Fruit fly (Drosophila melanogaster): ENCODE results near the gene mRpS31.

The mRpS31 gene

DNA sequence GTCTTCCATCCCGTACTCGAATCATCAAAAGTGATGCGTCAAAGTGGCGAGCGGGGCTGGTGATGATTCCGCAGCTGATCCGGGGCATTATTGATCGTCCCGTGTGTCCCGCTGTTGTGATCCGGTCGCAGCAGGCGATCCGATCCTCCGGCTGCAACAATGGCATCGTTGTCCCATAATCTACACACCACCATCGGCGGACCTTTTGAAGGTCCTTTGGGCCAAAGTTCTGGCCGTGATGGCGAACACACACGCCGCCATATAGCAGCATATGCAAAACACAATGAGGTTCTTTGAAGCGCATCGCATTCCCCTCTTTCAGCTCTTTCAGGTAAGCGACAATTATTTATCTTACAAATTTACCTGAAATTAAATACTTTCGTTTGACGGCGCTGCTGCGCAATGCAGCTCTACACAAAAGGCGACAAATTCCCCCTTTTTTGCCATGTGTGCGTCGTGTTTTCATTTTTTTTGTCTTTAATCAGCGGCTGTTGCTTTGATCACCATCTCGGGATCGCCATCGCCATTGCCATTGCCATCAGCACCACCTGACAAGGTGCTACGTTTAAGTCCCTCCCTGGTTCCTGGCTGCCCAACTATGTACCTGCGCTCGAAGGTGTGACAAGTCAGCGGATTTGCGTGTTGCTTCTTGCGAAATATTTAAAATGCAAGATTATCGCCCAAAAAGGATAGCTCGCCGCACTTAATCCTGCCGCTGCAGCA, 12.7 kb downstream of the mRpS31 start:
- TF ChIP-seq Clk (GFP tag; optimal IDR thresholded peaks at IDR 0.05), result no peak

DNA sequence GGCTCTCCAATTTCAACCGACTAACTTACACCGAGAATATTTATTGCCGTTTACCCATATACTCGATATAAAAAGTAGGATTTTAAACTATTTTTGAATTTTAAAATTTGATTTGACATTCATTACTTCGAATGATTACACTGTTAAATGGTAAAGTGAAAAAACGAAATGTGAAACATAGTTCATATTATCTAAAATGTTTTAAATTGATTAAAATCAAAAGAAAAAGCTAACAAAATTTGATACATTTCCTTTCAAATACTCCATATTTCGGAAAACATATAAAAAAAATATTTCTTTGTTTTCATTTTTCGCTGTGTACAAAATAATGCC, 13.2 kb downstream of the mRpS31 start:
- TF ChIP-seq Mnt (GFP tag; optimal IDR thresholded peaks at IDR 0.05) (no peak), bab1 (GFP tag; optimal IDR thresholded peaks at IDR 0.05) (no peak), kay (GFP tag; ENCODE audit: borderline replicate concordance) (no peak), CG5204 (GFP tag; optimal IDR thresholded peaks at IDR 0.05) (no peak), Crg-1 (GFP tag; optimal IDR thresholded peaks at IDR 0.05) (no peak), Clk (GFP tag; optimal IDR thresholded peaks at IDR 0.05) (no peak), tj (GFP tag; optimal IDR thresholded peaks at IDR 0.05) (no peak), CG12768 (GFP tag; optimal IDR thresholded peaks at IDR 0.05) (no peak), CG7045 (GFP tag; optimal IDR thresholded peaks at IDR 0.05) (no peak)

- TF ChIP-seq toe (GFP tag; optimal IDR thresholded peaks at IDR 0.05), result no peak
- TF ChIP-seq CG7045 (GFP tag; optimal IDR thresholded peaks at IDR 0.05), result no peak
- no peak for TF ChIP-seq pad (GFP tag; optimal IDR thresholded peaks at IDR 0.05)
- TF ChIP-seq cic (GFP tag; optimal IDR thresholded peaks at IDR 0.05), result no peak
- no peak for TF ChIP-seq tj (GFP tag; optimal IDR thresholded peaks at IDR 0.05)
- no peak for TF ChIP-seq Clk (GFP tag; optimal IDR thresholded peaks at IDR 0.05)
- no peak for TF ChIP-seq Crg-1 (GFP tag; optimal IDR thresholded peaks at IDR 0.05)
- TF ChIP-seq CG33017 (tag; optimal IDR thresholded peaks at IDR 0.05), result no peak
- no peak for TF ChIP-seq cnc (optimal IDR thresholded peaks at IDR 0.05)
- TF ChIP-seq kay (GFP tag; ENCODE audit: borderline replicate concordance), result no peak
- no peak for TF ChIP-seq CG14711 (tag; optimal IDR thresholded peaks at IDR 0.05)
These were observed 13.7 kb downstream of the mRpS31 start for dm6 chr3L:16018721-16019120.

dm6 chr3L:16019144-16020006, 14.4 kb downstream of the mRpS31 start:
- TF ChIP-seq CG5204 (GFP tag; optimal IDR thresholded peaks at IDR 0.05) (no peak), bab1 (GFP tag; optimal IDR thresholded peaks at IDR 0.05) (no peak), CG7101 (tag; optimal IDR thresholded peaks at IDR 0.05) (no peak), CG11617 (GFP tag; optimal IDR thresholded peaks at IDR 0.05) (no peak)

dm6 chr3L:16021064-16021683, 16.2 kb downstream of the mRpS31 start:
- TF ChIP-seq CG1620 (GFP tag; optimal IDR thresholded peaks at IDR 0.05), result no peak
- no peak for TF ChIP-seq CG14711 (tag; optimal IDR thresholded peaks at IDR 0.05)
- TF ChIP-seq toe (GFP tag; optimal IDR thresholded peaks at IDR 0.05), result no peak
- TF ChIP-seq CG12768 (GFP tag; optimal IDR thresholded peaks at IDR 0.05), result no peak
- TF ChIP-seq kay (GFP tag; ENCODE audit: borderline replicate concordance), result no peak
- no peak for TF ChIP-seq CG11617 (GFP tag; optimal IDR thresholded peaks at IDR 0.05)
- no peak for TF ChIP-seq tj (GFP tag; optimal IDR thresholded peaks at IDR 0.05)
- no peak for TF ChIP-seq Crg-1 (GFP tag; optimal IDR thresholded peaks at IDR 0.05)
- TF ChIP-seq Mnt (GFP tag; optimal IDR thresholded peaks at IDR 0.05), result no peak
- TF ChIP-seq Hr96 (GFP tag; optimal IDR thresholded peaks at IDR 0.05), result no peak

DNA sequence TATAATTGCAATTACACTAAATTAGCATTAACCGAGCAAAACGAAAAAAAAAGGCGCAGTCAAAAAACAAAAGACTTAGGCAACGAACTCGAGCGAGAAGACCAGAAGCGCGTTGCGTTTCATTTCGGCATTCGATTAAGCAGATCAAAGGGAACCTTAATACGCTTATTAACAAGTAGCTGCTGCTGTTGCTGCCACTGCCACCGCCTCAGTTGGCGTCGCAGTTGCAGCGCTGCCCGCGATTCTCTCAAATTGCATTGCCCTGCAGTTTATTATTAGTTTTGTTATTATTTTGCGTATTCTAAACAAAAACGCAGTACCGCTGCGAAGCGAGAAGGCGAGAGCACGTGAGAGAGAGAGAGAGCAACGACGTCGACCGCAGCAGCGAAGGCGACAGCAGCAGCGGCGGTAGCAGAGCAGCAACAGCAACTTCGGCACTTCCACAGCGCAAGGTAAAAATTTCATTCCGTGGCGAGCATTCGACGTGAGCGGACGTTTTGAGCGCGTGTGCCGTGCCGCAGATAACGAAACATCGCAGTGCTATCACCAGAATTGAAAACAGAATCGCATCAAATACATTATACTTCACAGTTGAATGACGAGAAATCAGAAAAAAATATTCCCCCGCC, 18.1 kb downstream of the mRpS31 start, which contains the start of gene Notum:
Gene Notum, plus strand, starts transcription at position 461 of the 629 bp plus-strand sequence.
- no peak for TF ChIP-seq Hr96 (GFP tag; optimal IDR thresholded peaks at IDR 0.05)
- TF ChIP-seq CG1620 (GFP tag; optimal IDR thresholded peaks at IDR 0.05), result no peak
- TF ChIP-seq CG11617 (GFP tag; optimal IDR thresholded peaks at IDR 0.05), result no peak
- TF ChIP-seq pad (GFP tag; optimal IDR thresholded peaks at IDR 0.05), result no peak
- no peak for TF ChIP-seq CG7045 (GFP tag; optimal IDR thresholded peaks at IDR 0.05)
- TF ChIP-seq bab1 (GFP tag; optimal IDR thresholded peaks at IDR 0.05), result no peak
- TF ChIP-seq CG5204 (GFP tag; optimal IDR thresholded peaks at IDR 0.05), result no peak
- no peak for TF ChIP-seq cic (GFP tag; optimal IDR thresholded peaks at IDR 0.05)
- TF ChIP-seq kay (GFP tag; ENCODE audit: borderline replicate concordance), result no peak
- TF ChIP-seq ovo (GFP tag; optimal IDR thresholded peaks at IDR 0.05), result no peak
- TF ChIP-seq CG33017 (tag; optimal IDR thresholded peaks at IDR 0.05), result no peak

All from whole organism, adult.